Fruit fly (Drosophila melanogaster) whole organism, embryonic: ENCODE results near the gene Aasdh.

Source experiments
- Aef1 ChIP-seq: fragments of 200-800 bp; sonication (Bioruptor generic); IDR thresholded peaks from 3 replicates; pipeline ENCODE4 v1.3.6; 2022; ENCODE audit warnings: missing biosample characterization, missing genetic modification characterization
- Bdp1 ChIP-seq: fragments of 200-800 bp; sonication (Bioruptor generic); optimal IDR thresholded peaks from 3 replicates; lab custom pipeline; 2016; ENCODE audit warnings: missing biosample characterization, missing genetic modification characterization
- Blimp-1 ChIP-seq: fragments of 200-800 bp; sonication (Bioruptor generic); optimal IDR thresholded peaks from 3 replicates; lab custom pipeline; 2018; ENCODE audit warnings: missing biosample characterization, missing genetic modification characterization, mild to moderate bottlenecking, moderate library complexity, missing genetic modification reagents
- CG13287 ChIP-seq: fragments of 200-800 bp; sonication (Bioruptor generic); IDR thresholded peaks from 2 replicates; pipeline ENCODE4 v1.3.6; 2022; ENCODE audit warnings: missing biosample characterization, missing genetic modification characterization; ENCODE audit not compliant: partially characterized antibody
- CG42726 ChIP-seq: fragments of 200-800 bp; sonication (Bioruptor generic); IDR thresholded peaks from 2 replicates; pipeline ENCODE4 v1.3.6; 2022; ENCODE audit warnings: missing biosample characterization, missing genetic modification characterization; ENCODE audit not compliant: partially characterized antibody
- CG4730 ChIP-seq: fragments of 200-800 bp; sonication (Bioruptor generic); IDR thresholded peaks from 2 replicates; pipeline ENCODE4 v1.3.6; 2022; ENCODE audit warnings: missing biosample characterization, missing genetic modification characterization
- Dll ChIP-seq: fragments of 200-800 bp; sonication (Bioruptor generic); IDR thresholded peaks from 4 replicates; pipeline ENCODE4 v1.3.6; 2022; ENCODE audit warnings: missing biosample characterization, missing genetic modification characterization; ENCODE audit not compliant: partially characterized antibody
- Ets65A ChIP-seq: fragments of 200-800 bp; sonication (Bioruptor generic); peaks from one replicate; lab custom pipeline; 2016; ENCODE audit warnings: missing biosample characterization, missing genetic modification characterization
- NFAT ChIP-seq: fragments of 200-800 bp; sonication (Bioruptor generic); IDR thresholded peaks from 2 replicates; pipeline ENCODE4 v1.3.6; 2022; ENCODE audit warnings: missing biosample characterization, missing genetic modification characterization
- TFAM ChIP-seq: fragments of 200-800 bp; sonication (Bioruptor generic); optimal IDR thresholded peaks from 2 replicates; lab custom pipeline; 2017; ENCODE audit warnings: missing biosample characterization, missing genetic modification characterization, inconsistent platforms
- inv ChIP-seq: fragments of 200-800 bp; sonication (Bioruptor generic); IDR thresholded peaks from 2 replicates; pipeline ENCODE4 v1.3.6; 2022; ENCODE audit warnings: missing biosample characterization, missing genetic modification characterization; ENCODE audit not compliant: partially characterized antibody
- prd ChIP-seq, 3 experiments: fragments of >200 bp in 2 of 3; fragments of 200-800 bp in 1 of 3; sonication (Bioruptor generic) in 1 of 3; optimal IDR thresholded peaks in 2 of 3; IDR thresholded peaks in 1 of 3; 2 replicates in 2 of 3; 3 replicates in 1 of 3; pipeline versions ENCODE4 v1.3.6 to Lab custom; 2017 to 2022; ENCODE audit warnings: missing biosample characterization in 1 of 3, missing genetic modification characterization in 1 of 3

The Aasdh gene

dm6 chr2L:8398721-8399120, 50.7 kb downstream of the Aasdh start, which contains the start of gene CG13386:
Gene CG13386, plus strand, starts transcription at chr2L:8399021.
- TF ChIP-seq prd (optimal IDR thresholded peaks at IDR 0.05; lab: Kevin White, UChicago): no peak
- peak; percentile 7; the same call in 1 of the 3 replicates for TF ChIP-seq prd (GFP tag; IDR thresholded peaks at IDR 0.05; lab: Robert Waterston, UW)
- no peak for TF ChIP-seq CG13287 (GFP tag; lab: Robert Waterston, UW)
- peak; percentile 22 for TF ChIP-seq Ets65A

dm6 chr2L:8395996-8396699, 53.2 kb downstream of the Aasdh start, which contains the start of the genes Peritrophin-15a and CG13385:
Gene Peritrophin-15a, minus strand, starts transcription at chr2L:8396096.
Gene CG13385, plus strand, starts transcription at chr2L:8396649.
- TF ChIP-seq CG4730 (GFP tag; lab: Robert Waterston, UW): no peak
- no peak for TF ChIP-seq Bdp1 (GFP tag; lab: Kevin White, UChicago)
- no peak for TF ChIP-seq NFAT (GFP tag; lab: Robert Waterston, UW)
- no peak for TF ChIP-seq Aef1 (GFP tag; lab: Robert Waterston, UW)
- TF ChIP-seq inv (GFP tag; lab: Robert Waterston, UW): no peak
- TF ChIP-seq TFAM (GFP tag; lab: Kevin White, UChicago): no peak
- no peak for TF ChIP-seq CG42726 (GFP tag; lab: Robert Waterston, UW)
- no peak for TF ChIP-seq Blimp-1 (GFP tag; lab: Kevin White, UChicago)
- TF ChIP-seq Dll: no peak
